Worm (Caenorhabditis elegans) whole organism, L1 larva: ENCODE measurements around the gene clc-7.

Experiments used
- ama-1 ChIP-seq: fragments of 150-350 bp; optimal IDR thresholded peaks from 2 replicates; lab custom pipeline; 2014
- isw-1 ChIP-seq: fragments of 200-800 bp; sonication (Bioruptor generic); IDR thresholded peaks from 2 replicates; pipeline ENCODE4 v1.3.6; 2022; ENCODE audit warnings: missing genetic modification characterization, missing compliant biosample characterization
- jun-1 ChIP-seq: fragments of 150-350 bp; optimal IDR thresholded peaks from 2 replicates; lab custom pipeline; 2014; ENCODE audit warnings: missing biosample characterization, missing genetic modification reagents, missing genetic modification characterization
- mdl-1 ChIP-seq, 2 experiments: fragments of 150-350 bp; optimal IDR thresholded peaks; 2 replicates each; lab custom pipeline; 2014 to 2017; ENCODE audit warnings: missing biosample characterization in 2 of 2, missing genetic modification characterization in 2 of 2, inconsistent platforms in 1 of 2
- nhr-11 ChIP-seq: fragments of 150-350 bp; optimal IDR thresholded peaks from 2 replicates; lab custom pipeline; 2014; ENCODE audit warnings: missing biosample characterization, missing genetic modification characterization
- nhr-77 ChIP-seq: fragments of 150-350 bp; optimal IDR thresholded peaks from 2 replicates; lab custom pipeline; 2014; ENCODE audit warnings: missing biosample characterization, missing genetic modification characterization
- pag-3 ChIP-seq: sonication (generic microtip); optimal IDR thresholded peaks from 2 replicates; lab custom pipeline; 2017; ENCODE audit warnings: missing genetic modification characterization, mild to moderate bottlenecking, missing compliant biosample characterization, antibody characterized with exemption, borderline replicate concordance; ENCODE audit not compliant: insufficient read depth
- snpc-4 ChIP-seq: fragments of 150-350 bp; optimal IDR thresholded peaks from 2 replicates; lab custom pipeline; 2014; ENCODE audit warnings: missing biosample characterization, missing genetic modification characterization
- sox-4 ChIP-seq: sonication (generic microtip); optimal IDR thresholded peaks from 2 replicates; lab custom pipeline; 2016; ENCODE audit warnings: missing genetic modification characterization, missing compliant biosample characterization
- unc-62 ChIP-seq: fragments of 150-350 bp; optimal IDR thresholded peaks from 2 replicates; lab custom pipeline; 2014; ENCODE audit warnings: missing biosample characterization, missing genetic modification reagents, missing genetic modification characterization
- zag-1 ChIP-seq: fragments of 150-350 bp; optimal IDR thresholded peaks from 2 replicates; lab custom pipeline; 2014; ENCODE audit warnings: missing biosample characterization, missing genetic modification characterization
- ztf-4 ChIP-seq: fragments of 150-350 bp; optimal IDR thresholded peaks from 2 replicates; lab custom pipeline; 2014; ENCODE audit warnings: missing biosample characterization, missing genetic modification characterization

ce11 chrX:5100738-5101379 is 33.0 kb downstream of the clc-7 start, which contains the start of gene vit-2:
- TF ChIP-seq snpc-4 (tag; lab: Kevin White, UChicago) (no peak), jun-1 (tag; lab: Kevin White, UChicago) (no peak), isw-1 (GFP tag; lab: Robert Waterston, UW) (no peak), unc-62 (GFP tag; lab: Kevin White, UChicago) (no peak), ztf-4 (tag; lab: Kevin White, UChicago) (no peak), nhr-77 (tag; lab: Kevin White, UChicago) (no peak), zag-1 (tag; lab: Kevin White, UChicago) (no peak), pag-3 (tag; lab: Kevin White, UChicago) (no peak), sox-4 (no peak), mdl-1 (tag; optimal IDR thresholded peaks at IDR 0.05; lab: Kevin White, UChicago) (no peak), nhr-11 (tag; lab: Kevin White, UChicago) (no peak), ama-1 (no peak)
